Worm (Caenorhabditis elegans): ENCODE results near the gene srd-64.

- TF ChIP-seq ztf-11 (tag; optimal IDR thresholded peaks at IDR 0.05) = no peak
- no peak for TF ChIP-seq dve-1 (tag; optimal IDR thresholded peaks at IDR 0.05; ENCODE audit: insufficient read depth)
- TF ChIP-seq unc-39 (tag; optimal IDR thresholded peaks at IDR 0.05) = no peak
- TF ChIP-seq aly-2 (tag; optimal IDR thresholded peaks at IDR 0.05) = no peak
- TF ChIP-seq egl-27 (tag; optimal IDR thresholded peaks at IDR 0.05) = no peak
Observed at ce11 chrIII:1695006-1695405, at the start of gene srd-64.

Measured in whole organism, L4 larva.